Fruit fly (Drosophila melanogaster): ENCODE results near the gene CG10375.
A peak's percentile ranks its signal among the peaks of the same experiment; 100 is the strongest.

CG10375 gene

DNA sequence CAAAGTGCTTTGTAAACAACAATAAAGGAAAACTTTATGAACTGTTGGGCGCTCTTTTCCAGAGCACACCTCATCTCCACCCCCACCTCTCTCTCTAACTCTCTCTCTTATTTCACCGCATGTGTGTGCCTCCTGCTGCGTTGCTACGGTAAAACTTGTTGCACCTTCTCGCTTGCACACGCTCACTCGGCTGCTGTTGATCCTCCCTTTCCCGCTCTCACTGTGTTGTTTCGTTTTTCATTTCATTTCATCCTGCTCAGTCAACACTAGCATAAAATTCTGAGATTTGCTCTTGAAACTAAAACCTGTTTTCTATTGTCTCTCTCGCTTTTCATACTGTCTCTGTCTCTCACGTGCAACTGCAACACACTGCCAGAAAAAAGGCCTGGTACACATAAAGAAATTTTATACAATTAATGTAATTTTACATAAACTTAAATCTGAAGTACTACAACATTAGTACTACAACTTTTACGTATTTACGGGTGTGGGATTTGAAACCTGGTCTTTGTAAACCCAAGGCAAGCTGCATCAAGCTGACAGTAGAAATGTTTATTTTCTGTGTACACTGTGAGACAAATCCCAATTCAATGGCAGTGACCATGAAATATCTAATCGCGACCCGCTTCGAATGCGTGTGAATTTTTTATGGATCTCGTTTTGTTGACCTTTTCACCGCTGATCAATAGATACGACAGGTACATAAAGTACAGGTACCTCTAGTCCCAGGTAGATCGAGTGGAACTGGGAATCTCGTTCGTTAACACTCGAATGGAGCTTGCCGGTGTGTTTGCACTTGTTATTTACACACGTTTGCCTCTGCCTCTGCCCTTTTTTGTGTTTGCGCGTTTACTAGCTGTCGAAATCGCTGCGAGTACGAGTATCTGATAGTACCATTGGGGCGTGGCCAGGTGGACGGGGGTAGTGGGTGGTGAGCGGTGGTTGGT is 15.2 kb downstream of the CG10375 start (continued):
- TF ChIP-seq topi (GFP tag; optimal IDR thresholded peaks at IDR 0.05) (peak; percentile 91), spab (GFP tag; optimal IDR thresholded peaks at IDR 0.05) (peak; percentile 82), CG3032 (tag; optimal IDR thresholded peaks at IDR 0.05) (peak; percentile 88), fd85E (GFP tag; optimal IDR thresholded peaks at IDR 0.05) (peak; percentile 48), CG11902 (GFP tag; optimal IDR thresholded peaks at IDR 0.05) (peak; percentile 74), Eip75B (GFP tag; optimal IDR thresholded peaks at IDR 0.05) (peak; percentile 91), net (GFP tag; optimal IDR thresholded peaks at IDR 0.05) (peak; percentile 91), CG15336 (GFP tag; IDR thresholded peaks at IDR 0.05) (peak; percentile 92), achi (GFP tag; optimal IDR thresholded peaks at IDR 0.05) (peak; percentile 90), CG10669 (GFP tag; optimal IDR thresholded peaks at IDR 0.05) (peak; percentile 86), Lpt (GFP tag; optimal IDR thresholded peaks at IDR 0.05) (peak; percentile 89), CG4318 (GFP tag; optimal IDR thresholded peaks at IDR 0.05) (peak; percentile 91), CG11762 (GFP tag; optimal IDR thresholded peaks at IDR 0.05; ENCODE audit: insufficient read depth) (peak; percentile 82), CG6854 (GFP tag; optimal IDR thresholded peaks at IDR 0.05) (peak; percentile 37), OdsH (GFP tag; optimal IDR thresholded peaks at IDR 0.05) (peak; percentile 92), Ets96B (tag; optimal IDR thresholded peaks at IDR 0.05) (peak; percentile 91), lz (GFP tag; optimal IDR thresholded peaks at IDR 0.05) (peak; percentile 85), CG1621 (tag; optimal IDR thresholded peaks at IDR 0.05) (peak; percentile 87), Ets21C (GFP tag; optimal IDR thresholded peaks at IDR 0.05) (peak; percentile 75), svp (GFP tag) (peak; percentile 95), CG8319 (GFP tag; optimal IDR thresholded peaks at IDR 0.05) (peak; percentile 73), dsx (GFP tag; optimal IDR thresholded peaks at IDR 0.05; ENCODE audit: poor library complexity, severe bottlenecking) (peak; percentile 85), Gug (GFP tag; IDR thresholded peaks at IDR 0.05) (peak; percentile 88), CG6163 (GFP tag; IDR thresholded peaks at IDR 0.05) (peak; percentile 93), Sox102F (GFP tag; optimal IDR thresholded peaks at IDR 0.05) (peak; percentile 93), CG6276 (GFP tag; optimal IDR thresholded peaks at IDR 0.05) (peak; percentile 89), CG3919 (GFP tag; optimal IDR thresholded peaks at IDR 0.05) (peak; percentile 93), CG11294 (GFP tag; IDR thresholded peaks at IDR 0.05) (peak; percentile 86), dac (GFP tag; optimal IDR thresholded peaks at IDR 0.05) (peak; percentile 87), Blimp-1 (GFP tag; optimal IDR thresholded peaks at IDR 0.05) (peak; percentile 90), Eip78C (GFP tag) (peak; percentile 99), Sox15 (GFP tag; optimal IDR thresholded peaks at IDR 0.05) (peak; percentile 58), CG9139 (GFP tag; optimal IDR thresholded peaks at IDR 0.05) (peak; percentile 68)

DNA sequence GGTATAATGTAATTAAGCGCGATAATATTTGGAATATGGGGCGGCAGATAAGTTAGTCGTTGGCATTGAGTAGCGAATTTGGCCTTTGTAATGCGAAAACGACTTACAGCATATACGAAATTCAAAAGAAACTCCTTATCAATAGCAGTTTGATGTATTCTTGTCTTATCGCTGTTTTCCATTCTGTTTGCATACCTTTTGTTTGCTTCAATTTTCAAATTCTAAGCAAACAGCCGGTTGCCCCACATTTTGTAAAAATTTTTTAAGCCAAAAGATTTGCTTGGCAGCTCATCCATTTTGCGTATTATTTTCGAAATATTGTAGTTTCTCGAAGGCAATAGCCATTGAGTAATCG is 15.9 kb downstream of the CG10375 start:
- TF ChIP-seq vri (GFP tag; optimal IDR thresholded peaks at IDR 0.05) (peak; percentile 58), eg (GFP tag; IDR thresholded peaks at IDR 0.05) (no peak)

DNA sequence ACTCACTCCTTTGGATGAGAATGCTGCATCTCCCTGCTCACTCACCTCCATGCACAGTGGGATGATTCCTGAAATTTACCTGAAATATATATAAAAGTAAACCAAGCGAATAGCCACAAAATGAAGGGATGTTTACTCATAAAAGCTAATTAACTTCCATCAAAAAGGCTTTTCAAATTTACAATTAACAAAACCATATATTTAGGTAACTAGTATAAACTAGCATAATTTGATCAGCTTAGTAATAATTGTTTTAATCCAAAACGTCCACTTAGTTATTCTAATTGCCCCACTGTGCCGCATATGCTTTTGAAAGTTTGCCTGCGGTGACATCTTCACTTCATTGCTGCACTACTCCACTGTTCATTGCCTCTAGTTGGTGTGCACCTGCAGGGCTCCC is 16.4 kb downstream of the CG10375 start:
- TF ChIP-seq CG16779 (tag; optimal IDR thresholded peaks at IDR 0.05) (peak; percentile 71), CG8319 (GFP tag; optimal IDR thresholded peaks at IDR 0.05) (peak; percentile 79), lz (GFP tag; optimal IDR thresholded peaks at IDR 0.05) (peak; percentile 77), salr (GFP tag; optimal IDR thresholded peaks at IDR 0.05) (peak; percentile 67 to 84), achi (GFP tag; optimal IDR thresholded peaks at IDR 0.05) (peak; percentile 87), svp (GFP tag) (peak; percentile 88), CG6854 (GFP tag; optimal IDR thresholded peaks at IDR 0.05) (no peak), Ets96B (tag; optimal IDR thresholded peaks at IDR 0.05) (peak; percentile 90), CG6163 (GFP tag; IDR thresholded peaks at IDR 0.05) (peak; percentile 80), Sox102F (GFP tag; optimal IDR thresholded peaks at IDR 0.05) (peak; percentile 78), Sox14 (GFP tag; optimal IDR thresholded peaks at IDR 0.05) (peak; percentile 89), CG6792 (GFP tag; optimal IDR thresholded peaks at IDR 0.05) (peak; percentile 77), Ets21C (GFP tag; optimal IDR thresholded peaks at IDR 0.05) (peak; percentile 60), fd85E (GFP tag; optimal IDR thresholded peaks at IDR 0.05) (peak; percentile 37), cyc (GFP tag; optimal IDR thresholded peaks at IDR 0.05) (peak; percentile 70), dac (GFP tag; optimal IDR thresholded peaks at IDR 0.05) (peak; percentile 82), topi (GFP tag; optimal IDR thresholded peaks at IDR 0.05) (peak; percentile 86), Hr39 (GFP tag; optimal IDR thresholded peaks at IDR 0.05) (peak; percentile 78), Blimp-1 (GFP tag; optimal IDR thresholded peaks at IDR 0.05) (peak; percentile 1), CG15336 (GFP tag; IDR thresholded peaks at IDR 0.05) (peak; percentile 89), acj6 (GFP tag; optimal IDR thresholded peaks at IDR 0.05) (peak; percentile 90), net (GFP tag; optimal IDR thresholded peaks at IDR 0.05) (peak; percentile 84), CG6276 (GFP tag; optimal IDR thresholded peaks at IDR 0.05) (peak; percentile 84), Gug (GFP tag; IDR thresholded peaks at IDR 0.05) (peak; percentile 69), Hr4 (GFP tag; optimal IDR thresholded peaks at IDR 0.05) (peak; percentile 90), Lpt (GFP tag; optimal IDR thresholded peaks at IDR 0.05) (peak; percentile 83), CG11762 (GFP tag; optimal IDR thresholded peaks at IDR 0.05; ENCODE audit: insufficient read depth) (peak; percentile 80), Eip93F (GFP tag; optimal IDR thresholded peaks at IDR 0.05) (no peak), eg (GFP tag; IDR thresholded peaks at IDR 0.05) (peak; percentile 76)
